Worm (Caenorhabditis elegans): Measurements from ENCODE around the gene C05C8.1.

DNA sequence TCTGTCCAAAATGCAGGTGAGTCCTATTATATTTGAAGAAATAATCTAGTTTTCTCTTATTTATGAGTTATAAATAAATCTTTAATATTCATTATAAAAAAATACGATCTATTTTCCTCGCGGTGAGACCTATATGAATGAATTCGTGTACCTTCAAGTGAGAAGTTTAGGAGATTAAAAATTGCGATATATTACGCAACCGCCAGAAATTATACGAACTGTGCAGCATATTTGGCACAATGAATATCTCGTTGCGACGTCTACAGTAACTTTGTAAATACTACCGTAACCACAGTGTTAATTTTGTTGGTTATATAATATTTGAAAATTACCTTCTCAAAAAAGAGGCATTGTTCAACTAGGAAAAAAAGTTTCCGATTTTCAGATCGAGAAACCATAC, 15.2 kb upstream of the C05C8.1 start:
- no peak for TF ChIP-seq dao-5 (tag; optimal IDR thresholded peaks at IDR 0.05)
- no peak for TF ChIP-seq him-1 (tag; optimal IDR thresholded peaks at IDR 0.05)
